Fruit fly (Drosophila melanogaster): ENCODE data around the gene Acp65Aa.

DNA sequence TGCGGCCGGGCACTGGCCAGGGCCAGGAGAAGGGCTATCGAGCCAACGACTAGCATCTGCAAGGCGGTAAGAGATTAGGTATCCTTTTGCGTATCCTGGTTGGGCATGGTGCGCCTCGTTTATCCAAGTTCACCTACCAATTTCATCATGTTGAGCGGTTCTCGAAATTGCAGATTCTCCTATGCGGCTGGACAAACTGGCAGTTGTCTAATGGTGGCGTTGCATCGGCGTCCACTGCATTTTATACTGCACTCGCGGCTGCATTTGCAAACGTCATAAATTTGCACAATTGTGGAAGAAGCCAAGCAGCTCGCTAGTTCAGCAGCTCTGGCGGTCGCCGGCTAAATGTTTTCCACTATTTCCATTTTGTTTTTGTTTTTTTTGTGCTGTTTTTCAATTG is at the start of gene Acp65Aa:
- TF ChIP-seq CTCF (optimal IDR thresholded peaks at IDR 0.05) = no peak
- no peak for TF ChIP-seq CG8478 (optimal IDR thresholded peaks at IDR 0.05)

All from S2 (cell line).